Fruit fly (Drosophila melanogaster): ENCODE measurements around the gene CG5388.

The CG5388 gene

DNA sequence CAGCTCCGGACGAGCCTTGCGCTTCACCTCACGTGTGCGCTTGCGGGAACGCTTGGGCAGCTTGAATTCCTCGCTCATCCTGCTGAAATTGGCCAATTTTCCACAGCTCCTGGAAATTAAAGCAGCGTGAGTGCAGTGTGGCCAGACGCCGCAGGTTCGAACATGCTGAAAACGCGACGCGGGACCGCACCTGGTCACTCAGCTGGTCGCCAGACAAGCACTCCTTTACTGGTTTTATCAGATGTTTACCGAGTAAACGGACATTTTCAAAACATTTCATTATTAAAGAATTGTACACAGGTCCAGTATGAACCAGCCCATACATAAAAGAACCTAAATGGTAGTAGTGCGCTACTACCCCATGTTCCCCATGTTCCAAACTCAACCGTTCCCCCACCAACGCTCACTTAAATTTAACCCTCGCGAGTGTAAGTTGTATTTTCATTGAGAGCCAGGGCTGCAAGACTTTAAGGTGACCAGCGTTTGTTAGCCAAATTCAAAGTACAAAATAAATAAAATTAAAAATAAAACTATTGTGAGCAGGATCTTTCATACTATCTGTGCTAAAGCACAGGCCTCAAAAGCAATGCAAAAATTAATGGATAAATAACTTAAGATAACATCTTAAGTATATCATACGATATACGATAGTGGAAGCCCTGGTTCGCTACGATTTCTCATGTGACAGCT, 22.3 kb upstream of the CG5388 start, which contains the start of the genes JMJD6, CG7071 and Muted:
Gene JMJD6, minus strand, starts transcription at position 154 of the 690 bp plus-strand sequence.
Gene CG7071, plus strand, starts transcription at position 403 of the 690 bp plus-strand sequence.
Gene Muted, plus strand, starts transcription at position 403 of the 690 bp plus-strand sequence.
- TF ChIP-seq CG11762 (GFP tag; optimal IDR thresholded peaks at IDR 0.05; ENCODE audit: insufficient read depth), result peak; percentile 58
- peak; percentile 84 for TF ChIP-seq fkh (GFP tag; optimal IDR thresholded peaks at IDR 0.05)
- peak; percentile 85 for TF ChIP-seq CG32006 (GFP tag; optimal IDR thresholded peaks at IDR 0.05)
- TF ChIP-seq fd59A (GFP tag; optimal IDR thresholded peaks at IDR 0.05), result peak; percentile 63
- peak; percentile 79 for TF ChIP-seq Sox102F (GFP tag; optimal IDR thresholded peaks at IDR 0.05)
- TF ChIP-seq CG1621 (tag; optimal IDR thresholded peaks at IDR 0.05), result peak; percentile 47
- peak; percentile 72 for TF ChIP-seq dac (GFP tag; optimal IDR thresholded peaks at IDR 0.05)
- peak; percentile 74; the same call in 2 of the 3 replicates for TF ChIP-seq CG8119 (GFP tag; IDR thresholded peaks at IDR 0.05)
- peak; percentile 96 for TF ChIP-seq achi (GFP tag; optimal IDR thresholded peaks at IDR 0.05)
- TF ChIP-seq CG15336 (GFP tag; IDR thresholded peaks at IDR 0.05), result peak; percentile 84
- TF ChIP-seq CG3032 (tag; optimal IDR thresholded peaks at IDR 0.05), result peak; percentile 78
- peak; percentile 88 for TF ChIP-seq Sox14 (GFP tag; optimal IDR thresholded peaks at IDR 0.05)
- peak; percentile 87 for TF ChIP-seq CG6163 (GFP tag; IDR thresholded peaks at IDR 0.05)
- peak; percentile 89 for TF ChIP-seq Smox (GFP tag; optimal IDR thresholded peaks at IDR 0.05)
- TF ChIP-seq Met (GFP tag; optimal IDR thresholded peaks at IDR 0.05), result peak; percentile 91
- peak; percentile 88 for TF ChIP-seq CG11294 (GFP tag; IDR thresholded peaks at IDR 0.05)
- peak; percentile 78 for TF ChIP-seq CG8319 (GFP tag; optimal IDR thresholded peaks at IDR 0.05)
- TF ChIP-seq CG6854 (GFP tag; optimal IDR thresholded peaks at IDR 0.05), result peak; percentile 60
- peak; percentile 85 for TF ChIP-seq CG34406 (GFP tag; optimal IDR thresholded peaks at IDR 0.05)
- peak; percentile 90 for TF ChIP-seq eg (GFP tag; IDR thresholded peaks at IDR 0.05)
- no peak for TF ChIP-seq CG9139 (GFP tag; optimal IDR thresholded peaks at IDR 0.05)
- peak; percentile 92 for TF ChIP-seq CG31627 (GFP tag; optimal IDR thresholded peaks at IDR 0.05)
- peak; percentile 92 for TF ChIP-seq Hr4 (GFP tag; optimal IDR thresholded peaks at IDR 0.05)
- TF ChIP-seq CG11902 (GFP tag; optimal IDR thresholded peaks at IDR 0.05), result peak; percentile 78
- TF ChIP-seq cyc (GFP tag; optimal IDR thresholded peaks at IDR 0.05), result peak; percentile 90
- peak; percentile 88 for TF ChIP-seq Eip75B (GFP tag; optimal IDR thresholded peaks at IDR 0.05)
- TF ChIP-seq Blimp-1 (GFP tag; optimal IDR thresholded peaks at IDR 0.05), result peak; percentile 60
- peak; percentile 88 for TF ChIP-seq topi (GFP tag; optimal IDR thresholded peaks at IDR 0.05)
- peak; percentile 92 for TF ChIP-seq esn (GFP tag; optimal IDR thresholded peaks at IDR 0.05)
- peak; percentile 67 for TF ChIP-seq CG6276 (GFP tag; optimal IDR thresholded peaks at IDR 0.05)
- TF ChIP-seq Hr39 (GFP tag; optimal IDR thresholded peaks at IDR 0.05), result peak; percentile 89
- peak; percentile 90 for TF ChIP-seq pdm3 (GFP tag; optimal IDR thresholded peaks at IDR 0.05)
- peak; percentile 90 for TF ChIP-seq OdsH (GFP tag; optimal IDR thresholded peaks at IDR 0.05)
- peak; percentile 47 for TF ChIP-seq spab (GFP tag; optimal IDR thresholded peaks at IDR 0.05)
- TF ChIP-seq vri (GFP tag; optimal IDR thresholded peaks at IDR 0.05), result peak; percentile 79
- peak; percentile 66 for TF ChIP-seq Ets96B (tag; optimal IDR thresholded peaks at IDR 0.05)
- peak; percentile 95 for TF ChIP-seq Eip78C (GFP tag)
- peak; percentile 78 for TF ChIP-seq CG4318 (GFP tag; optimal IDR thresholded peaks at IDR 0.05)
- peak; percentile 80 for TF ChIP-seq CG7368 (GFP tag; optimal IDR thresholded peaks at IDR 0.05)
- TF ChIP-seq acj6 (GFP tag; optimal IDR thresholded peaks at IDR 0.05), result peak; percentile 87
- peak; percentile 61 to 68 for TF ChIP-seq ss (GFP tag; optimal IDR thresholded peaks at IDR 0.05)
- peak; percentile 76 for TF ChIP-seq CG10669 (GFP tag; optimal IDR thresholded peaks at IDR 0.05)
- TF ChIP-seq net (GFP tag; optimal IDR thresholded peaks at IDR 0.05), result peak; percentile 80
- TF ChIP-seq svp (GFP tag), result peak; percentile 92
- TF ChIP-seq Lpt (GFP tag; optimal IDR thresholded peaks at IDR 0.05), result peak; percentile 72
- TF ChIP-seq Ets21C (GFP tag; optimal IDR thresholded peaks at IDR 0.05), result peak; percentile 88
- TF ChIP-seq CG10631 (GFP tag; optimal IDR thresholded peaks at IDR 0.05), result peak; percentile 91
- TF ChIP-seq CG16779 (tag; optimal IDR thresholded peaks at IDR 0.05), result peak; percentile 54
- peak; percentile 88 for TF ChIP-seq Eip93F (GFP tag; optimal IDR thresholded peaks at IDR 0.05)
- peak; percentile 83 for TF ChIP-seq Gug (GFP tag; IDR thresholded peaks at IDR 0.05)
- TF ChIP-seq lz (GFP tag; optimal IDR thresholded peaks at IDR 0.05), result peak; percentile 93

Data from whole organism, prepupa.